Worm (Caenorhabditis elegans): Measurements from ENCODE around the gene aakg-5.

ce11 chrII:9938877-9939276, 36.0 kb downstream of the aakg-5 start, which contains the start of the genes C05C10.7 and C05C10.5:
- no peak for TF ChIP-seq W03F9.2 (tag; optimal IDR thresholded peaks at IDR 0.05)
- no peak for TF ChIP-seq him-1 (tag; optimal IDR thresholded peaks at IDR 0.05)

Measured in whole organism, L4/young adult.